Fruit fly (Drosophila melanogaster): ENCODE measurements around the gene Rrp6.
A peak's percentile ranks its signal among the peaks of the same experiment; 100 is the strongest.

Rrp6 gene

dm6 chr3R:14853767-14854191 lies 32.3 kb downstream of the Rrp6 start (continued):
- no peak for TF ChIP-seq dan (GFP tag; IDR thresholded peaks at IDR 0.05)
- peak; percentile 27 for TF ChIP-seq CG8924 (tag; optimal IDR thresholded peaks at IDR 0.05)
- peak; percentile 63 for TF ChIP-seq oc (tag; optimal IDR thresholded peaks at IDR 0.05)
- peak; percentile 13 for TF ChIP-seq trem (tag; optimal IDR thresholded peaks at IDR 0.05)
- 0 out of 3 replicates have a peak, but pooled peaks have one; percentile 16 for TF ChIP-seq CG6791 (GFP tag; IDR thresholded peaks at IDR 0.05; ENCODE audit: partially characterized antibody)
- peak; percentile 79 for TF ChIP-seq CG6854 (GFP tag; optimal IDR thresholded peaks at IDR 0.05)
- TF ChIP-seq E2f1 (GFP tag; IDR thresholded peaks at IDR 0.05), result no peak
- TF ChIP-seq CG10543 (GFP tag; optimal IDR thresholded peaks at IDR 0.05), result peak; percentile 79
- peak; percentile 82 for TF ChIP-seq CG3281 (GFP tag; optimal IDR thresholded peaks at IDR 0.05)
- TF ChIP-seq CG34224 (GFP tag; IDR thresholded peaks at IDR 0.05; ENCODE audit: partially characterized antibody), result no peak; the same call in 2 of the 3 replicates
- peak; percentile 7 for TF ChIP-seq Asciz (GFP tag; optimal IDR thresholded peaks at IDR 0.05)
- TF ChIP-seq CG2202 (tag; optimal IDR thresholded peaks at IDR 0.05), result peak; percentile 21
- peak; percentile 19 for TF ChIP-seq NfI (GFP tag; optimal IDR thresholded peaks at IDR 0.05)
- TF ChIP-seq CG13296 (GFP tag; optimal IDR thresholded peaks at IDR 0.05), result peak; percentile 64
- TF ChIP-seq CG33213 (GFP tag; optimal IDR thresholded peaks at IDR 0.05), result peak; percentile 12
- TF ChIP-seq ssp (GFP tag; IDR thresholded peaks at IDR 0.05), result no peak
- no peak for TF ChIP-seq Atf3 (GFP tag; optimal IDR thresholded peaks at IDR 0.05)
- peak; percentile 17 for TF ChIP-seq exex (tag; optimal IDR thresholded peaks at IDR 0.05)
- peak; percentile 19 for TF ChIP-seq lilli (GFP tag; optimal IDR thresholded peaks at IDR 0.05)
- peak; percentile 87 for TF ChIP-seq Deaf1 (tag; optimal IDR thresholded peaks at IDR 0.05)
- TF ChIP-seq bab2 (GFP tag; optimal IDR thresholded peaks at IDR 0.05), result no peak
- TF ChIP-seq psq (GFP tag; optimal IDR thresholded peaks at IDR 0.05), result no peak
- TF ChIP-seq pum (GFP tag; optimal IDR thresholded peaks at IDR 0.05), result no peak
- TF ChIP-seq CG4707 (GFP tag; optimal IDR thresholded peaks at IDR 0.05), result peak; percentile 27
- TF ChIP-seq dmrt99B (tag; optimal IDR thresholded peaks at IDR 0.05), result peak; percentile 2
- peak; percentile 11 for TF ChIP-seq MESR4 (GFP tag; optimal IDR thresholded peaks at IDR 0.05)
- TF ChIP-seq CG18011 (GFP tag; optimal IDR thresholded peaks at IDR 0.05), result peak; percentile 9
- TF ChIP-seq ranshi (GFP tag; IDR thresholded peaks at IDR 0.05), result no peak
- TF ChIP-seq CG6683 (GFP tag; optimal IDR thresholded peaks at IDR 0.05), result peak; percentile 62
- no peak for TF ChIP-seq CG10209 (GFP tag; optimal IDR thresholded peaks at IDR 0.05)
- TF ChIP-seq HLH4C (GFP tag; IDR thresholded peaks at IDR 0.05; ENCODE audit: partially characterized antibody), result 0 out of 3 replicates have a peak, but pooled peaks have one; percentile 10
- peak; percentile 80; the same call in 1 of the 2 replicates for TF ChIP-seq chm (GFP tag; IDR thresholded peaks at IDR 0.05)
- TF ChIP-seq CG15514 (GFP tag; optimal IDR thresholded peaks at IDR 0.05), result peak; percentile 68
- TF ChIP-seq Drgx (GFP tag; IDR thresholded peaks at IDR 0.05), result peak; percentile 57
- peak; percentile 35 for TF ChIP-seq onecut (GFP tag; IDR thresholded peaks at IDR 0.05)
- TF ChIP-seq CG18476 (GFP tag; optimal IDR thresholded peaks at IDR 0.05), result no peak
- TF ChIP-seq CG10979 (tag; optimal IDR thresholded peaks at IDR 0.05), result peak; percentile 30
- TF ChIP-seq abd-A (tag; optimal IDR thresholded peaks at IDR 0.05), result peak; percentile 26
- TF ChIP-seq schlank (tag; optimal IDR thresholded peaks at IDR 0.05), result peak; percentile 12
- no peak for TF ChIP-seq jumu (GFP tag; optimal IDR thresholded peaks at IDR 0.05)
- no peak for TF ChIP-seq H2.0 (GFP tag; IDR thresholded peaks at IDR 0.05)
- TF ChIP-seq CG13894 (tag; optimal IDR thresholded peaks at IDR 0.05), result peak; percentile 66
- peak; percentile 33 for TF ChIP-seq CG12391 (tag; optimal IDR thresholded peaks at IDR 0.05)
- peak; percentile 38 for TF ChIP-seq sug (tag; optimal IDR thresholded peaks at IDR 0.05)
- TF ChIP-seq CG1024 (GFP tag; IDR thresholded peaks at IDR 0.05), result no peak
- TF ChIP-seq CG9932 (GFP tag; IDR thresholded peaks at IDR 0.05), result peak; percentile 54
- TF ChIP-seq scrt (GFP tag; optimal IDR thresholded peaks at IDR 0.05), result peak; percentile 69
- TF ChIP-seq stc (GFP tag; IDR thresholded peaks at IDR 0.05), result peak; percentile 24; the same call in 1 of the 2 replicates
- TF ChIP-seq CG32532 (GFP tag; IDR thresholded peaks at IDR 0.05), result peak; percentile 86; the same call in 1 of the 2 replicates
- TF ChIP-seq CG4730 (GFP tag; IDR thresholded peaks at IDR 0.05), result no peak
